Worm (Caenorhabditis elegans): ENCODE results near the gene clec-143.

DNA sequence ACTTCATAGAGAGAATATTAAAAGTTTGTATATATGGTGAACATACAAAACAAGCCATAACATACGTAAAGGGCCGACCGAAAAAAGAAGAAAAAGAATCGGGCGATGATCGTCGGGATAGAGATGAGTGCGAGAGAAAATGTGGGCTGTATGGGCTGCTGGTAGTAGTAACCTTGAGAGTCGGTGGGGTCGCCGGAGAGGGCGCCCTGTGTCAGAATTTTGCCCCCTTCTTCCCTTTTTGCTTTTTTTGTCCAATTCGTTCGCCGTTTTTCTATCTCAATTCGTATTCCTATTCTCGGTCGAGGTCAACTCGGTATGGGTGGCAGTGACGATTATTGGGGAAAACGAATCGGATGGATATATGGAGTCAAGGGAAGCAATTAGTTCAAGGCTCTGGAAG is 35.9 kb upstream of the clec-143 start:
- TF ChIP-seq snpc-4 (tag; optimal IDR thresholded peaks at IDR 0.05): no peak
- TF ChIP-seq lin-39 (tag; optimal IDR thresholded peaks at IDR 0.05): no peak
